Worm (Caenorhabditis elegans): ENCODE results near the gene col-177.

Gene col-177

DNA sequence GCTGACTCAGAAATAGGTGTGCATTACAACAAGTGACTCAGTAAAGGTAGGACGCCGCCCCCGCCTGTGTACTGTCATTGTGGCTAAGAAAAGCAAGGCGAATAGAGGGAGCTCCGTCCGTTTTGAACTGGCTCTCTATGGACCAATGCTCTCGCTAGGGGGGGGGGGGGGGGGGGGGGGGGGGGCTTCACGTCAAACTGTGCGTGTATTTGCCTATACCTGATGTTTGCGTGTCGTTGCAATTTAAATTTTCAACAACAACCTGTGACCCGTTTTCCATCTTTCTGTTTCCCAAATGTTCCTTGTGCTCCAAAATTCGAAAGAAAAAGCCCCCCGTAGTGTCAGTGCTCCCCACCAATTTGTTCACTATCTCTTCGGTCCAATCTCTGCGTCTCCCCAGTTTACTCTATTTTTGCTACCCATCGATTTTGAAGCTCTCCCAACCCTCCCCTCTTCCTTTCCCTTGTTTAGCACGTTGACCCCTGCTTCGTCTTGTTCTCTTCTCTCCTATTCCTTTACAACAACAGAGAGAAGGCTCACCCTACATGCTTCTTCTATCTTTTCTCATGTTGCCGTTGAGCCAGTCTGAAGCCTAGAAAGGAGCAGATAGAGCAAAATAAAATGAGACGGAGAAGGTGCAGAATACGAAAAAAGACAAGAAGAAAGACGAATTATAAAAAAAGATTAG, 32.9 kb upstream of the col-177 start (continued):
- peak; percentile 34 for TF ChIP-seq egl-27 (tag; optimal IDR thresholded peaks at IDR 0.05)
- peak; percentile 29 for TF ChIP-seq sma-9 (GFP tag; optimal IDR thresholded peaks at IDR 0.05)
- TF ChIP-seq sma-9 (tag; optimal IDR thresholded peaks at IDR 0.05), result no peak
- TF ChIP-seq R02D3.7 (tag; optimal IDR thresholded peaks at IDR 0.05), result no peak
- TF ChIP-seq sem-4 (tag; optimal IDR thresholded peaks at IDR 0.05), result peak; percentile 25
- no peak for TF ChIP-seq nhr-25 (tag; optimal IDR thresholded peaks at IDR 0.05)
- TF ChIP-seq lin-39 (tag; optimal IDR thresholded peaks at IDR 0.05), result no peak
- no peak for TF ChIP-seq elt-3 (tag; optimal IDR thresholded peaks at IDR 0.05)
- TF ChIP-seq unc-62 (GFP tag; optimal IDR thresholded peaks at IDR 0.05), result no peak
- TF ChIP-seq sma-3 (GFP tag; optimal IDR thresholded peaks at IDR 0.05), result no peak
- no peak for TF ChIP-seq blmp-1 (tag; optimal IDR thresholded peaks at IDR 0.05; ENCODE audit: insufficient read depth)
- no peak for TF ChIP-seq nhr-11 (tag; optimal IDR thresholded peaks at IDR 0.05)
- no peak for TF ChIP-seq aly-2 (tag; optimal IDR thresholded peaks at IDR 0.05)
- peak; percentile 24 for TF ChIP-seq Y55F3AM.14 (GFP tag; optimal IDR thresholded peaks at IDR 0.05)
- TF ChIP-seq gmeb-1 (tag; optimal IDR thresholded peaks at IDR 0.05), result no peak

DNA sequence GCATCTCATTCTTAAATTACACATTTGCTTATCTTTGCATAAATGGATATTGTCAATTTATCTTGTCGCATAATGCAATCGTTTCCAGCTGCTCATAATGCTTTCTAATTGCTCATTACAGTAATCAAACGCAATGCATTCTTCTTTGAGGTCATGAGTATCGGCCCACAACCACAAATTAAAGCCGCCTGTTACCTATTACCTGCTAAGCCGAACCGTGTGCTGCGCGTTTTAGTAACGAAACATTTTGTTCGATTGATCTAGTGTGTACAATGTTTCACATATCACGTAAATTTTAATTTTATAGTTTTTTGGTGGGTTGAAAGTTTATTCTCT, 32.3 kb upstream of the col-177 start:
- TF ChIP-seq elt-1 (tag; optimal IDR thresholded peaks at IDR 0.05), result no peak
- TF ChIP-seq sma-3 (GFP tag; optimal IDR thresholded peaks at IDR 0.05), result no peak
- TF ChIP-seq nhr-12 (tag; optimal IDR thresholded peaks at IDR 0.05), result no peak
- TF ChIP-seq gmeb-1 (tag; optimal IDR thresholded peaks at IDR 0.05), result no peak
- no peak for TF ChIP-seq sem-4 (tag; optimal IDR thresholded peaks at IDR 0.05)

- no peak for TF ChIP-seq aly-2 (tag; optimal IDR thresholded peaks at IDR 0.05)
- peak; percentile 63 for TF ChIP-seq blmp-1 (tag; optimal IDR thresholded peaks at IDR 0.05; ENCODE audit: insufficient read depth)
- TF ChIP-seq ceh-16 (tag; optimal IDR thresholded peaks at IDR 0.05), result peak; percentile 64
- TF ChIP-seq nhr-25 (tag; optimal IDR thresholded peaks at IDR 0.05), result peak; percentile 12
Measured at ce11 chrX:11033128-11033951, 31.7 kb upstream of the col-177 start.

- TF ChIP-seq mbf-1 (tag; optimal IDR thresholded peaks at IDR 0.05), result no peak
- no peak for TF ChIP-seq nhr-6 (tag; optimal IDR thresholded peaks at IDR 0.05)
- no peak for TF ChIP-seq fos-1 (tag; optimal IDR thresholded peaks at IDR 0.05)
- no peak for TF ChIP-seq ztf-11 (tag; optimal IDR thresholded peaks at IDR 0.05)
Measured at ce11 chrX:11032412-11032811, 30.8 kb upstream of the col-177 start.

DNA sequence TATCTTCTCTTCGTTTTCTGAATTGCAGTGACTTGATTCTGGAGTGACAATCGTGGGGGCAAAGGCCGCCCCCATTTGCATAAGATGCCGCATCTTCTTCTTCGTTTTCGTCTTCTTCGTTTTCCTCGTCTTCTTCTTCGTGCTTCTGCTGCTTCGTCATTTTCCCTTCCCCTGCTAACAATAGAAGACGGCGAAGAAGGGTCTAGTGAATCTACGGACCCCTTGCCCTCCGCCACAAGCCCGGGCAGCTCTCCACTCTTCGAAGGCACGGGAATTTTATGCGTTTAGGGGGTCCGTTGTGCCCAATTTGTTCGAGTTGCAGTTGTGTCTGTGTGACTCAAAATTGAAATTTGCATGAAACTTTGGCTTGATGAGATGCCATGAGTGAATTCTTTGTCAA, 30.2 kb upstream of the col-177 start:
- no peak for TF ChIP-seq nhr-129 (tag; optimal IDR thresholded peaks at IDR 0.05)

DNA sequence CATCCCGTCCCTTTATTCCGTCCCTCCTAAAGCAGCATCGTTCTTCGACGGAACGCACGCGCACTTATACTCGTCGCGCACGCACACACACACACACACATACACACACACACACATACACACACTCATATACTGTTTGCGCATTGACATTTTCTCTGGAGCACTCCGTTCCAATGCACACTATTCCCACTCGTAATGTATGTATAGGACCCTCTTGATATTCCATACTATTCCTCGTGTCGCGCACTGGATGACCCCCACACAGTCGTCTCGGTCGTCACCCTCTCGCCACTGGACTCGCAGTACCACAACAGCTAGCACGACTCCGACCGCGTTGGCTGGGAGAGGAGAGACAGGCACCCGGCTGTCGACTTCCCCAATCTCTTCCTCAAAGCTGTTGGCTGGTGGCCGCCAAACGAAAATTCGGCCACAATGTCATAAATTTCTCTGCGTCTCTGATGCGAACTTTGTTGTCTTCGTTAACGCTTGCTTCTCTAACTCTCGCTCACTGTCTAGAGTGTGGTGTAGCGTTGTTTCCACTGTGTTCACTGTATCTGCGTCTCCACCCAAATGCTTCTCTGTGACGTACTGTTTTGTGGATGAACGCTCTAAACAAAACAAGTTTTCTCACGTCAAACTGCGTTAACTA, 29.5 kb upstream of the col-177 start:
- TF ChIP-seq nhr-10 (tag; optimal IDR thresholded peaks at IDR 0.05), result no peak
- TF ChIP-seq nhr-129 (tag; optimal IDR thresholded peaks at IDR 0.05), result peak; percentile 92
- peak; percentile 48 for TF ChIP-seq unc-62 (GFP tag; optimal IDR thresholded peaks at IDR 0.05)
- peak; percentile 83 for TF ChIP-seq sma-9 (GFP tag; optimal IDR thresholded peaks at IDR 0.05)
- TF ChIP-seq sma-9 (tag; optimal IDR thresholded peaks at IDR 0.05), result peak; percentile 43
- peak; percentile 96 for TF ChIP-seq sem-4 (tag; optimal IDR thresholded peaks at IDR 0.05)
- peak; percentile 58 for TF ChIP-seq ceh-82 (tag; optimal IDR thresholded peaks at IDR 0.05)
- TF ChIP-seq zag-1 (tag; optimal IDR thresholded peaks at IDR 0.05), result peak; percentile 92
- TF ChIP-seq fos-1 (tag; optimal IDR thresholded peaks at IDR 0.05), result peak; percentile 59
- TF ChIP-seq snpc-4 (tag; optimal IDR thresholded peaks at IDR 0.05), result peak; percentile 8
- peak; percentile 86 to 92 for TF ChIP-seq mdl-1 (tag; optimal IDR thresholded peaks at IDR 0.05)
- peak; percentile 90 for TF ChIP-seq nhr-21 (tag; optimal IDR thresholded peaks at IDR 0.05)
- TF ChIP-seq nhr-25 (tag; optimal IDR thresholded peaks at IDR 0.05), result peak; percentile 93
- TF ChIP-seq elt-1 (tag; optimal IDR thresholded peaks at IDR 0.05), result no peak
- no peak for TF ChIP-seq nhr-23 (tag; optimal IDR thresholded peaks at IDR 0.05)
- TF ChIP-seq nhr-237 (tag; optimal IDR thresholded peaks at IDR 0.05), result peak; percentile 22
- TF ChIP-seq sma-3 (GFP tag; optimal IDR thresholded peaks at IDR 0.05), result peak; percentile 93
- TF ChIP-seq unc-55 (GFP tag; optimal IDR thresholded peaks at IDR 0.05), result peak; percentile 88
- TF ChIP-seq nhr-6 (tag; optimal IDR thresholded peaks at IDR 0.05), result peak; percentile 82
- no peak for TF ChIP-seq mbf-1 (tag; optimal IDR thresholded peaks at IDR 0.05)
- TF ChIP-seq elt-3 (tag; optimal IDR thresholded peaks at IDR 0.05), result no peak
- TF ChIP-seq dmd-4 (tag; optimal IDR thresholded peaks at IDR 0.05), result no peak
- peak; percentile 73 for TF ChIP-seq ztf-4 (tag; optimal IDR thresholded peaks at IDR 0.05)
- TF ChIP-seq lin-11 (tag; optimal IDR thresholded peaks at IDR 0.05), result peak; percentile 31
- peak; percentile 30 for TF ChIP-seq lin-39 (tag; optimal IDR thresholded peaks at IDR 0.05)
- TF ChIP-seq lsy-2 (tag; optimal IDR thresholded peaks at IDR 0.05), result peak; percentile 67 to 82
- no peak for TF ChIP-seq ztf-1 (GFP tag; conservative IDR thresholded peaks at IDR 0.05)
- peak; percentile 83 for TF ChIP-seq Y55F3AM.14 (GFP tag; optimal IDR thresholded peaks at IDR 0.05)
- TF ChIP-seq alr-1 (tag; optimal IDR thresholded peaks at IDR 0.05), result no peak
- no peak for TF ChIP-seq nhr-12 (tag; optimal IDR thresholded peaks at IDR 0.05)
